Fruit fly (Drosophila melanogaster) whole organism, embryonic: ENCODE results near the gene CG33110.
A peak's percentile ranks its signal among the peaks of the same experiment; 100 is the strongest.

Experiments
- Atf3 ChIP-seq: fragments of 200-800 bp; sonication (Bioruptor generic); optimal IDR thresholded peaks from 3 replicates; lab custom pipeline; 2016; ENCODE audit warnings: missing biosample characterization, missing genetic modification characterization
- B-H2 ChIP-seq: fragments of 200-800 bp; sonication (Bioruptor generic); optimal IDR thresholded peaks from 2 replicates; lab custom pipeline; 2018; ENCODE audit warnings: missing biosample characterization, mild to moderate bottlenecking, missing genetic modification characterization
- Bdp1 ChIP-seq: fragments of 200-800 bp; sonication (Bioruptor generic); optimal IDR thresholded peaks from 3 replicates; lab custom pipeline; 2016; ENCODE audit warnings: missing biosample characterization, missing genetic modification characterization
- CG10209 ChIP-seq: fragments of 200-800 bp; sonication (Bioruptor generic); optimal IDR thresholded peaks from 3 replicates; lab custom pipeline; 2017; ENCODE audit warnings: missing biosample characterization, mild to moderate bottlenecking, missing genetic modification characterization, missing genetic modification reagents
- CG12219 ChIP-seq: fragments of 200-800 bp; sonication (Bioruptor generic); optimal IDR thresholded peaks from 3 replicates; lab custom pipeline; 2018; ENCODE audit warnings: missing biosample characterization, mild to moderate bottlenecking, missing genetic modification characterization
- CG15269 ChIP-seq: fragments of 200-800 bp; sonication (Bioruptor generic); optimal IDR thresholded peaks from 2 replicates; lab custom pipeline; 2018; ENCODE audit warnings: missing biosample characterization, mild to moderate bottlenecking, missing genetic modification characterization, moderate library complexity
- CG1647 ChIP-seq: fragments of 200-800 bp; sonication (Bioruptor generic); optimal IDR thresholded peaks from 3 replicates; lab custom pipeline; 2016; ENCODE audit warnings: missing biosample characterization, missing genetic modification characterization
- CG16815 ChIP-seq: fragments of 200-800 bp; sonication (Bioruptor generic); optimal IDR thresholded peaks from 3 replicates; lab custom pipeline; 2017; ENCODE audit warnings: missing biosample characterization, mild to moderate bottlenecking, missing genetic modification characterization
- CG17359 ChIP-seq: fragments of 200-800 bp; sonication (Bioruptor generic); optimal IDR thresholded peaks from 3 replicates; lab custom pipeline; 2018; ENCODE audit warnings: missing biosample characterization, mild to moderate bottlenecking, missing genetic modification characterization, moderate library complexity
- CG3065 ChIP-seq: fragments of 200-800 bp; sonication (Bioruptor generic); optimal IDR thresholded peaks from 2 replicates; lab custom pipeline; 2016; ENCODE audit warnings: missing biosample characterization, missing genetic modification characterization
- CG3726 ChIP-seq: fragments of 200-800 bp; sonication (Bioruptor generic); IDR thresholded peaks from 3 replicates; pipeline ENCODE4, ENCODE4 v1.3.6; 2022; ENCODE audit warnings: missing biosample characterization, missing genetic modification characterization
- CG42726 ChIP-seq: fragments of 200-800 bp; sonication (Bioruptor generic); IDR thresholded peaks from 2 replicates; pipeline ENCODE4 v1.3.6; 2022; ENCODE audit warnings: missing biosample characterization, missing genetic modification characterization; ENCODE audit not compliant: partially characterized antibody
- CG4424 ChIP-seq: fragments of 200-800 bp; sonication (Bioruptor generic); optimal IDR thresholded peaks from 3 replicates; lab custom pipeline; 2016; ENCODE audit warnings: missing biosample characterization, missing genetic modification characterization
- CG6654 ChIP-seq: fragments of 200-800 bp; sonication (Bioruptor generic); optimal IDR thresholded peaks from 2 replicates; lab custom pipeline; 2017; ENCODE audit warnings: missing biosample characterization, mild to moderate bottlenecking, missing genetic modification characterization
- CG6791 ChIP-seq: fragments of 200-800 bp; sonication (Bioruptor generic); IDR thresholded peaks from 3 replicates; pipeline ENCODE4 v1.3.6; 2022; ENCODE audit warnings: missing biosample characterization, missing genetic modification characterization; ENCODE audit not compliant: partially characterized antibody
- CG6813 ChIP-seq: fragments of 200-800 bp; sonication (Bioruptor generic); optimal IDR thresholded peaks from 2 replicates; lab custom pipeline; 2017; ENCODE audit warnings: missing biosample characterization, missing genetic modification characterization, mild to moderate bottlenecking, moderate library complexity, missing genetic modification reagents
- CG7963 ChIP-seq: fragments of 200-800 bp; sonication (Bioruptor generic); IDR thresholded peaks from 3 replicates; pipeline ENCODE4 v1.3.6; 2022; ENCODE audit warnings: missing biosample characterization, missing genetic modification characterization; ENCODE audit not compliant: partially characterized antibody
- Dad ChIP-seq: fragments of 200-800 bp; sonication (Bioruptor generic); optimal IDR thresholded peaks from 3 replicates; lab custom pipeline; 2016; ENCODE audit warnings: missing biosample characterization, missing genetic modification characterization
- Ets65A ChIP-seq: fragments of 200-800 bp; sonication (Bioruptor generic); peaks from one replicate; lab custom pipeline; 2016; ENCODE audit warnings: missing biosample characterization, missing genetic modification characterization
- HLH4C ChIP-seq: fragments of 200-800 bp; sonication (Bioruptor generic); IDR thresholded peaks from 3 replicates; pipeline ENCODE4 v1.3.6; 2022; ENCODE audit warnings: missing biosample characterization, missing genetic modification characterization; ENCODE audit not compliant: partially characterized antibody
- HLH54F ChIP-seq: fragments of 200-800 bp; sonication (Bioruptor generic); optimal IDR thresholded peaks from 3 replicates; lab custom pipeline; 2016; ENCODE audit warnings: missing biosample characterization, missing genetic modification characterization
- Hr39 ChIP-seq: fragments of >200 bp; optimal IDR thresholded peaks from 2 replicates; lab custom pipeline; 2017
- Kr ChIP-seq: fragments of 200-800 bp; sonication (Bioruptor generic); optimal IDR thresholded peaks from 2 replicates; lab custom pipeline; 2017; ENCODE audit warnings: missing biosample characterization, mild to moderate bottlenecking, missing genetic modification characterization
- NFAT ChIP-seq: fragments of 200-800 bp; sonication (Bioruptor generic); IDR thresholded peaks from 2 replicates; pipeline ENCODE4 v1.3.6; 2022; ENCODE audit warnings: missing biosample characterization, missing genetic modification characterization
- Tbp ChIP-seq: fragments of >200 bp; optimal IDR thresholded peaks from 2 replicates; lab custom pipeline; 2018; ENCODE audit warnings: missing biosample characterization, missing genetic modification characterization
- YL-1 ChIP-seq: fragments of 200-800 bp; sonication (Bioruptor generic); optimal IDR thresholded peaks from 3 replicates; lab custom pipeline; 2017; ENCODE audit warnings: missing biosample characterization, mild to moderate bottlenecking, missing genetic modification characterization
- ab ChIP-seq: fragments of 200-800 bp; sonication (Bioruptor generic); optimal IDR thresholded peaks from 2 replicates; lab custom pipeline; 2016; ENCODE audit warnings: missing biosample characterization, missing genetic modification characterization
- amos ChIP-seq: fragments of 200-800 bp; sonication (Bioruptor generic); IDR thresholded peaks from 2 replicates; pipeline ENCODE4 v1.3.6; 2022; ENCODE audit warnings: missing biosample characterization, missing genetic modification characterization; ENCODE audit not compliant: partially characterized antibody
- az2 ChIP-seq: fragments of 200-800 bp; sonication (Bioruptor generic); optimal IDR thresholded peaks from 3 replicates; lab custom pipeline; 2016; ENCODE audit warnings: missing biosample characterization, missing genetic modification characterization
- bab2 ChIP-seq: fragments of 200-800 bp; sonication (Bioruptor generic); optimal IDR thresholded peaks from 2 replicates; lab custom pipeline; 2016; ENCODE audit warnings: missing biosample characterization, missing genetic modification characterization
- chinmo ChIP-seq: fragments of 200-800 bp; sonication (Bioruptor generic); IDR thresholded peaks from 4 replicates; pipeline ENCODE4 v1.3.6; 2022; ENCODE audit warnings: missing biosample characterization, missing genetic modification characterization; ENCODE audit not compliant: partially characterized antibody
- eyg ChIP-seq: fragments of 200-800 bp; sonication (Bioruptor generic); optimal IDR thresholded peaks from 3 replicates; lab custom pipeline; 2016; ENCODE audit warnings: missing biosample characterization, missing genetic modification characterization
- fd64A ChIP-seq: fragments of 200-800 bp; sonication (Bioruptor generic); optimal IDR thresholded peaks from 3 replicates; lab custom pipeline; 2018; ENCODE audit warnings: missing biosample characterization, mild to moderate bottlenecking, missing genetic modification characterization
- gfzf ChIP-seq: fragments of 200-800 bp; sonication (Bioruptor generic); optimal IDR thresholded peaks from 2 replicates; lab custom pipeline; 2016; ENCODE audit warnings: missing biosample characterization, mild to moderate bottlenecking, missing genetic modification characterization, moderate library complexity
- hb ChIP-seq: fragments of 200-800 bp; sonication (Bioruptor generic); IDR thresholded peaks from 3 replicates; pipeline ENCODE4 v1.3.6; 2022; ENCODE audit warnings: missing biosample characterization, missing genetic modification characterization; ENCODE audit not compliant: partially characterized antibody
- hth ChIP-seq: fragments of >200 bp; optimal IDR thresholded peaks from 2 replicates; lab custom pipeline; 2017; ENCODE audit warnings: inconsistent platforms
- kah ChIP-seq: fragments of 200-800 bp; sonication (Bioruptor generic); optimal IDR thresholded peaks from 2 replicates; lab custom pipeline; 2018; ENCODE audit warnings: missing biosample characterization, mild to moderate bottlenecking, missing genetic modification characterization
- knrl ChIP-seq: fragments of 200-800 bp; sonication (Bioruptor generic); IDR thresholded peaks from 3 replicates; pipeline ENCODE4 v1.3.6; 2022; ENCODE audit warnings: missing biosample characterization, missing genetic modification characterization; ENCODE audit not compliant: partially characterized antibody
- nmo ChIP-seq: fragments of 200-800 bp; sonication (Bioruptor generic); optimal IDR thresholded peaks from 2 replicates; lab custom pipeline; 2018; ENCODE audit warnings: missing biosample characterization, mild to moderate bottlenecking, missing genetic modification characterization, moderate library complexity
- otp ChIP-seq: fragments of 200-800 bp; sonication (Bioruptor generic); IDR thresholded peaks from 3 replicates; pipeline ENCODE4, ENCODE4 v1.3.6; 2022; ENCODE audit warnings: missing biosample characterization, missing genetic modification characterization
- pan ChIP-seq, 4 experiments: fragments of >200 bp in 3 of 4; fragments of 200-800 bp in 1 of 4; sonication (Bioruptor generic) in 1 of 4; optimal IDR thresholded peaks in 3 of 4; IDR thresholded peaks in 1 of 4; 2 replicates each; pipeline versions ENCODE4 v1.3.6 to Lab custom; 2017 to 2022; ENCODE audit warnings: missing biosample characterization in 2 of 4, missing genetic modification characterization in 2 of 4, mixed read lengths in 1 of 4
- pnt ChIP-seq: fragments of 200-800 bp; sonication (Bioruptor generic); optimal IDR thresholded peaks from 3 replicates; lab custom pipeline; 2016; ENCODE audit warnings: missing biosample characterization, missing genetic modification characterization
- pum ChIP-seq: fragments of 200-800 bp; sonication (Bioruptor generic); optimal IDR thresholded peaks from 2 replicates; lab custom pipeline; 2016; ENCODE audit warnings: missing biosample characterization, missing genetic modification characterization
- ro ChIP-seq: fragments of 200-800 bp; sonication (Bioruptor generic); IDR thresholded peaks from 2 replicates; pipeline ENCODE4 v1.3.6; 2022; ENCODE audit warnings: missing biosample characterization, missing genetic modification characterization
- slp2 ChIP-seq: fragments of 200-800 bp; sonication (Bioruptor generic); optimal IDR thresholded peaks from 2 replicates; lab custom pipeline; 2016; ENCODE audit warnings: missing biosample characterization, missing genetic modification characterization
- sqz ChIP-seq: fragments of 200-800 bp; sonication (Bioruptor generic); optimal IDR thresholded peaks from 3 replicates; lab custom pipeline; 2018; ENCODE audit warnings: missing biosample characterization, mild to moderate bottlenecking, missing genetic modification characterization
- stc ChIP-seq: fragments of 200-800 bp; sonication (Bioruptor generic); IDR thresholded peaks from 2 replicates; pipeline ENCODE4 v1.3.6; 2022; ENCODE audit warnings: missing biosample characterization, missing genetic modification characterization
- trem ChIP-seq: fragments of 200-800 bp; optimal IDR thresholded peaks from 3 replicates; lab custom pipeline; 2019; ENCODE audit warnings: missing biosample characterization, mild to moderate bottlenecking, missing genetic modification characterization, moderate library complexity
- usp ChIP-seq: fragments of >200 bp; optimal IDR thresholded peaks from 2 replicates; lab custom pipeline; 2017; ENCODE audit warnings: missing biosample characterization, missing genetic modification characterization

The CG33110 gene

DNA sequence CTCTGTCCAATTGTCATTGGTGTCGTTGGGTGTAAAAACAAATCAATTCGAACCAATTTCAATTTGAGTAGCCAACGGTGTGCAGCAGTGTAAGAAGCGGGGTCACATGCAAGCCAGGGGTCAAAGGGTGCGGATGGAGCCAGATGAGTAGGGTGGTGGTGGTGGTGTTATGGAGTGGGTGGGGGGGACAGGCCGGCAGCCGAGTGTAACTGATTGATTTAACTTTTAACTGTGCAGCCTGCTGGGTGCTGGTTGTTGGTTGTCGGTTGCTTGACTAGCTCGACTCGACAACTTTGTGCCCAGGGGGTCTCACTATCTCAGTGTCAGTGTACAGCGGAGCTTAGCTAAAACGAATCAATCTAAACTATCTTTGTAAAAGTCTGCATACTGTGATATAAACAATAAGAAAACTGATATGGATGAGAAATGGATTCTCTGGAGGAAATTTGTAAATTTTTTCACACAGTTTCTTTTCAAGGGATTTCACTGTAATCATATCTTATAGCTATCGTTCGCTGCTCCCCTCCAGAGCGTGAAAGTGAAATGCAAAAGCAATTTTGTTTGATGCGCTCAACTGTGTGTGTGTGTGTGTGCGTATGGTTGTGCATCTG lies 27.5 kb downstream of the CG33110 start (continued):
- TF ChIP-seq Atf3: peak; percentile 29
- TF ChIP-seq HLH4C (GFP tag; lab: Robert Waterston, UW): no peak
- no peak for TF ChIP-seq usp (GFP tag; lab: Kevin White, UChicago)
- no peak for TF ChIP-seq CG6654 (GFP tag; lab: Kevin White, UChicago)
- TF ChIP-seq kah (GFP tag; lab: Kevin White, UChicago): no peak
- peak; percentile 63 for TF ChIP-seq slp2 (GFP tag; lab: Kevin White, UChicago)
- TF ChIP-seq CG4424 (GFP tag; lab: Kevin White, UChicago): no peak
- no peak for TF ChIP-seq CG15269 (tag; lab: Kevin White, UChicago)
- TF ChIP-seq sqz (GFP tag; lab: Kevin White, UChicago): no peak
- TF ChIP-seq trem: peak; percentile 34
- TF ChIP-seq CG3065 (GFP tag; lab: Kevin White, UChicago): peak; percentile 3
- no peak for TF ChIP-seq CG1647 (GFP tag; lab: Kevin White, UChicago)
- TF ChIP-seq CG10209 (GFP tag; lab: Kevin White, UChicago): peak; percentile 55
- no peak for TF ChIP-seq CG6791 (GFP tag; lab: Robert Waterston, UW)
- peak; percentile 64 for TF ChIP-seq bab2 (GFP tag; lab: Kevin White, UChicago)
- peak; percentile 82 for TF ChIP-seq stc

DNA sequence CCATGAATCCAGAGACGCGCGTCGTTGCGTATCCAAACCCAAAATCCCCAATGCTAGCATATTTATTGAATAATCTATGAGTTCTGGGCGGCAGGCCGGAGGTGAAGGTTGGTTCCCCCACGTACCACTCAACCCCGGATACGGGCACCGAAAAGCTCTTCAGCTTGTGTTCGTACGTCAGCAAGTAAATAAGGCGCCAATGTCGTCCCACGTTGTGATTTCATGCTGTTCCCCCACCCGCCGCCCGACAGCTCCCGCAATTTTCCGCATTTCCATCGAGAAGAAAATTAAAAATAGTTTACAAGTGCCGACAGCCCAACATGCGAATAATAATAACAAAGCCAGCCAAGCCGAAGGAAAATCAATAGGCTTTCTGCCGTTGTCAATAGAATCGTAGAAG lies 28.8 kb downstream of the CG33110 start:
- TF ChIP-seq chinmo (GFP tag; lab: Robert Waterston, UW) (0 out of 4 replicates have a peak, but pooled peaks have one; percentile 31), pnt (no peak), Kr (GFP tag; lab: Kevin White, UChicago) (no peak), CG6813 (no peak), hth (no peak), pan (optimal IDR thresholded peaks at IDR 0.05; lab: Kevin White, UChicago) (no peak), pan (GFP tag; optimal IDR thresholded peaks at IDR 0.05 in 1 of 2, IDR thresholded peaks at IDR 0.05 in 1 of 2) (no peak), fd64A (no peak), CG17359 (tag; lab: Kevin White, UChicago) (no peak), CG3726 (GFP tag; lab: Robert Waterston, UW) (no peak), az2 (GFP tag; lab: Kevin White, UChicago) (no peak), amos (no peak), knrl (GFP tag; lab: Robert Waterston, UW) (no peak), CG1647 (GFP tag; lab: Kevin White, UChicago) (no peak), CG42726 (GFP tag; lab: Robert Waterston, UW) (no peak), otp (GFP tag; lab: Robert Waterston, UW) (no peak), CG7963 (GFP tag; lab: Robert Waterston, UW) (no peak), ab (GFP tag; lab: Kevin White, UChicago) (no peak), Ets65A (peak; percentile 7), CG16815 (GFP tag; lab: Kevin White, UChicago) (no peak), NFAT (GFP tag; lab: Robert Waterston, UW) (no peak), Tbp (GFP tag; lab: Kevin White, UChicago) (no peak), Hr39 (lab: Kevin White, UChicago) (no peak), ro (no peak), eyg (GFP tag; lab: Kevin White, UChicago) (no peak), nmo (GFP tag; lab: Kevin White, UChicago) (no peak), HLH54F (GFP tag; lab: Kevin White, UChicago) (no peak), YL-1 (GFP tag; lab: Kevin White, UChicago) (no peak), pum (GFP tag; lab: Kevin White, UChicago) (no peak), hb (GFP tag; lab: Robert Waterston, UW) (0 out of 3 replicates have a peak, but pooled peaks have one; percentile 43), gfzf (GFP tag; lab: Kevin White, UChicago) (no peak), B-H2 (GFP tag; lab: Kevin White, UChicago) (no peak), Dad (GFP tag; lab: Kevin White, UChicago) (no peak), CG12219 (GFP tag; lab: Kevin White, UChicago) (no peak), Bdp1 (no peak)
